Fruit fly (Drosophila melanogaster): ENCODE data around the gene kst.

The kst gene

dm6 chr3L:3408231-3408630 is 71.6 kb downstream of the kst start (continued):
- no peak for TF ChIP-seq CG17568 (GFP tag; optimal IDR thresholded peaks at IDR 0.05)

- peak; percentile 90 for TF ChIP-seq cg (GFP tag; optimal IDR thresholded peaks at IDR 0.05)
- TF ChIP-seq CG5245 (GFP tag; optimal IDR thresholded peaks at IDR 0.05) = no peak
- TF ChIP-seq HHEX (GFP tag; optimal IDR thresholded peaks at IDR 0.05) = no peak
- TF ChIP-seq CG2712 (tag; optimal IDR thresholded peaks at IDR 0.05) = no peak
- no peak for TF ChIP-seq Gsc (GFP tag; IDR thresholded peaks at IDR 0.05)
- TF ChIP-seq Fer2 (tag; optimal IDR thresholded peaks at IDR 0.05) = no peak
- peak in 1 of 3 experiments; percentile 24 for TF ChIP-seq lola (GFP tag; optimal IDR thresholded peaks at IDR 0.05)
- no peak for TF ChIP-seq pzg (GFP tag; optimal IDR thresholded peaks at IDR 0.05)
- TF ChIP-seq br (optimal IDR thresholded peaks at IDR 0.05) = no peak
- no peak for TF ChIP-seq E2f2 (GFP tag; IDR thresholded peaks at IDR 0.05)
- no peak for TF ChIP-seq CG4730 (GFP tag; IDR thresholded peaks at IDR 0.05)
- no peak for TF ChIP-seq CG17802 (tag; optimal IDR thresholded peaks at IDR 0.05)
- TF ChIP-seq CG11504 (tag; optimal IDR thresholded peaks at IDR 0.05) = peak; percentile 33
- TF ChIP-seq h (optimal IDR thresholded peaks at IDR 0.05) = no peak
- peak; percentile 41 for TF ChIP-seq Nf-YB (GFP tag; optimal IDR thresholded peaks at IDR 0.05)
- TF ChIP-seq slbo (GFP tag; IDR thresholded peaks at IDR 0.05) = no peak
- peak; percentile 60 for TF ChIP-seq grn (GFP tag; optimal IDR thresholded peaks at IDR 0.05)
- TF ChIP-seq Oaz (GFP tag; IDR thresholded peaks at IDR 0.05) = no peak
- TF ChIP-seq cwo (GFP tag; optimal IDR thresholded peaks at IDR 0.05) = no peak
- TF ChIP-seq CG14667 (GFP tag; IDR thresholded peaks at IDR 0.05) = no peak
- no peak for TF ChIP-seq klu (GFP tag; IDR thresholded peaks at IDR 0.05)
- TF ChIP-seq CG10267 (tag; optimal IDR thresholded peaks at IDR 0.05) = no peak
- no peak for TF ChIP-seq CG18476 (GFP tag; optimal IDR thresholded peaks at IDR 0.05)
- no peak for TF ChIP-seq CG42726 (GFP tag; IDR thresholded peaks at IDR 0.05; ENCODE audit: partially characterized antibody)
- 0 out of 2 replicates have a peak, but pooled peaks have one; percentile 31 for TF ChIP-seq chm (GFP tag; IDR thresholded peaks at IDR 0.05)
- no peak for TF ChIP-seq pho (GFP tag; optimal IDR thresholded peaks at IDR 0.05)
- 0 out of 2 replicates have a peak, but pooled peaks have one; percentile 31 for TF ChIP-seq aop (GFP tag; IDR thresholded peaks at IDR 0.05)
- no peak for TF ChIP-seq Tbp (GFP tag; optimal IDR thresholded peaks at IDR 0.05)
- no peak for TF ChIP-seq crc (GFP tag; optimal IDR thresholded peaks at IDR 0.05)
- peak in 1 of 3 experiments; percentile 35 for TF ChIP-seq Stat92E (GFP tag; optimal IDR thresholded peaks at IDR 0.05)
- TF ChIP-seq CG32767 (GFP tag; IDR thresholded peaks at IDR 0.05) = no peak
- no peak for TF ChIP-seq CrebB (tag; optimal IDR thresholded peaks at IDR 0.05)
- TF ChIP-seq Chrac-16 (GFP tag; optimal IDR thresholded peaks at IDR 0.05) = no peak
- TF ChIP-seq HLHmδ (GFP tag; optimal IDR thresholded peaks at IDR 0.05) = peak; percentile 44
- TF ChIP-seq Hr3 (GFP tag; optimal IDR thresholded peaks at IDR 0.05) = no peak
- no peak for TF ChIP-seq CG16863 (GFP tag; optimal IDR thresholded peaks at IDR 0.05)
- TF ChIP-seq Hand (GFP tag; optimal IDR thresholded peaks at IDR 0.05) = no peak
- TF ChIP-seq CG11560 (tag; IDR thresholded peaks at IDR 0.05) = no peak
- TF ChIP-seq CG4360 (GFP tag; IDR thresholded peaks at IDR 0.05) = peak; percentile 78
- TF ChIP-seq CG9437 (GFP tag; optimal IDR thresholded peaks at IDR 0.05) = no peak
- TF ChIP-seq gsb-n (tag; optimal IDR thresholded peaks at IDR 0.05) = no peak
- TF ChIP-seq ab (GFP tag; optimal IDR thresholded peaks at IDR 0.05) = no peak
- no peak for TF ChIP-seq ranshi (GFP tag; IDR thresholded peaks at IDR 0.05)
- no peak for TF ChIP-seq CG8089 (GFP tag; optimal IDR thresholded peaks at IDR 0.05)
- TF ChIP-seq Sin3A (optimal IDR thresholded peaks at IDR 0.05) = no peak
- TF ChIP-seq gce (GFP tag; IDR thresholded peaks at IDR 0.05) = no peak
- no peak for TF ChIP-seq CG2202 (tag; optimal IDR thresholded peaks at IDR 0.05)
- no peak for TF ChIP-seq CG9876 (GFP tag; optimal IDR thresholded peaks at IDR 0.05)
Measured at dm6 chr3L:3408796-3409625, 72.4 kb downstream of the kst start.
